Fruit fly (Drosophila melanogaster) whole organism, embryonic: ENCODE data around the gene nol.

Source experiments
- Ada2b ChIP-seq: fragments of 200-800 bp; sonication (Bioruptor generic); IDR thresholded peaks from 2 replicates; pipeline ENCODE4 v1.3.6; 2022; ENCODE audit warnings: missing biosample characterization, missing genetic modification characterization
- Atf6 ChIP-seq: fragments of 200-800 bp; sonication (Bioruptor generic); IDR thresholded peaks from 2 replicates; pipeline ENCODE4 v1.3.6; 2022; ENCODE audit warnings: missing biosample characterization, missing genetic modification characterization
- Blimp-1 ChIP-seq: fragments of 200-800 bp; sonication (Bioruptor generic); optimal IDR thresholded peaks from 3 replicates; lab custom pipeline; 2018; ENCODE audit warnings: missing biosample characterization, missing genetic modification characterization, mild to moderate bottlenecking, moderate library complexity, missing genetic modification reagents
- CG13123 ChIP-seq: fragments of 200-800 bp; sonication (Bioruptor generic); optimal IDR thresholded peaks from 2 replicates; lab custom pipeline; 2016; ENCODE audit warnings: missing biosample characterization, missing genetic modification characterization
- CG2120 ChIP-seq: fragments of 200-800 bp; sonication (Bioruptor generic); optimal IDR thresholded peaks from 3 replicates; lab custom pipeline; 2016; ENCODE audit warnings: missing biosample characterization, missing genetic modification characterization
- CG3838 ChIP-seq: fragments of 200-800 bp; sonication (Bioruptor generic); optimal IDR thresholded peaks from 3 replicates; lab custom pipeline; 2016; ENCODE audit warnings: missing biosample characterization, missing genetic modification characterization
- CG7786 ChIP-seq: fragments of 200-800 bp; sonication (Bioruptor generic); optimal IDR thresholded peaks from 2 replicates; lab custom pipeline; 2016; ENCODE audit warnings: missing biosample characterization, missing genetic modification characterization
- Dbx ChIP-seq: fragments of 200-800 bp; sonication (Bioruptor generic); IDR thresholded peaks from 3 replicates; pipeline ENCODE4 v1.3.6; 2022; ENCODE audit warnings: missing biosample characterization, missing genetic modification characterization
- Drgx ChIP-seq: fragments of 200-800 bp; sonication (Bioruptor generic); IDR thresholded peaks from 2 replicates; pipeline ENCODE4 v1.3.6; 2022; ENCODE audit warnings: missing biosample characterization, missing genetic modification characterization
- HLH3B ChIP-seq: fragments of 200-800 bp; sonication (Bioruptor generic); IDR thresholded peaks from 2 replicates; pipeline ENCODE4 v1.3.6; 2022; ENCODE audit warnings: missing biosample characterization, missing genetic modification characterization
- Hr3 ChIP-seq: fragments of 200-800 bp; sonication (Bioruptor generic); optimal IDR thresholded peaks from 3 replicates; lab custom pipeline; 2016; ENCODE audit warnings: missing biosample characterization, missing genetic modification characterization
- Hr39 ChIP-seq: fragments of >200 bp; optimal IDR thresholded peaks from 2 replicates; lab custom pipeline; 2017
- bsh ChIP-seq, 2 experiments: fragments of 200-800 bp; sonication (Bioruptor generic); optimal IDR thresholded peaks; 2 replicates each; lab custom pipeline; 2017 to 2018; ENCODE audit warnings: mild to moderate bottlenecking in 2 of 2, missing biosample characterization in 2 of 2, missing genetic modification characterization in 2 of 2, moderate library complexity in 1 of 2
- lmd ChIP-seq: fragments of 200-800 bp; sonication (Bioruptor generic); IDR thresholded peaks from 2 replicates; pipeline ENCODE4 v1.3.6; 2022; ENCODE audit warnings: missing biosample characterization, missing genetic modification characterization
- pfk ChIP-seq: fragments of 200-800 bp; sonication (Bioruptor generic); optimal IDR thresholded peaks from 2 replicates; lab custom pipeline; 2018; ENCODE audit warnings: missing biosample characterization, mild to moderate bottlenecking, missing genetic modification characterization, moderate library complexity
- pho ChIP-seq: fragments of 200-800 bp; sonication (Bioruptor generic); optimal IDR thresholded peaks from 2 replicates; lab custom pipeline; 2016; ENCODE audit warnings: missing biosample characterization, missing genetic modification characterization
- vvl ChIP-seq: fragments of 200-800 bp; sonication (Bioruptor generic); IDR thresholded peaks from 2 replicates; pipeline ENCODE4 v1.3.6; 2022; ENCODE audit warnings: missing biosample characterization, missing genetic modification characterization
- zfh1 ChIP-seq: fragments of 200-800 bp; sonication (Bioruptor generic); IDR thresholded peaks from 3 replicates; pipeline ENCODE4 v1.3.6; 2022; ENCODE audit warnings: missing biosample characterization, missing genetic modification characterization

The nol gene

DNA sequence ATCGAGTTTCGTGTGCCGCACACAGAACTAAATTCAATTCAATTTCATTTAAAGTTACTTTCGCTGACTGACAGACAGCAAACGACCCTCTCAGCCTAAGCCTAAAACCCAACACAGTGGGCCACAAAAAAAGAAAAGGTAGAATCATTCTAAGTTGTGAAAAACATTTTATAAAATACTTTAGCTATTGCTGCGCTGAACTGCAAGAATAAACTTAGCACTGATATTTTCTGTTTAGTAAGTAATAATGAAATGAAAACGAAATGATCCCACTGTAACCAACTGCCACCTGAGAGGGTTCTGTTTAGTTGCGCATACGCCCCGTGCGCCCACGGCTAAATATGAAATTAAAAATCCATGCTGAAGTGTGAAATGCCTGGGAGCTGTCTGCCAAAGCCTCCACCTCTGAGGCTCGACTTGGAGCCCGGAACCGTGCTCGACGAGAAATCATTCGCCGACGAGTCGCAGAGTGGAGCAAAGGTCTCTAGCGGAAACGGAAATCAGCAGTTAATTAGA, 42.5 kb downstream of the nol start, which contains the start of gene CG14142 (continued):
- TF ChIP-seq CG7786 (GFP tag; lab: Kevin White, UChicago) (no peak), Dbx (no peak), Drgx (GFP tag; lab: Robert Waterston, UW) (peak; percentile 17; the same call in 1 of the 2 replicates), bsh (GFP tag; optimal IDR thresholded peaks at IDR 0.05; lab: Kevin White, UChicago) (peak in 1 of 2 experiments; percentile 32), HLH3B (GFP tag; lab: Robert Waterston, UW) (0 out of 2 replicates have a peak, but pooled peaks have one; percentile 6), vvl (GFP tag; lab: Robert Waterston, UW) (0 out of 2 replicates have a peak, but pooled peaks have one; percentile 16), Hr3 (GFP tag; lab: Kevin White, UChicago) (no peak), Ada2b (0 out of 2 replicates have a peak, but pooled peaks have one; percentile 15), Hr39 (no peak), lmd (GFP tag; lab: Robert Waterston, UW) (peak; percentile 15; the same call in 1 of the 2 replicates), Atf6 (GFP tag; lab: Robert Waterston, UW) (no peak), CG3838 (GFP tag; lab: Kevin White, UChicago) (no peak), pho (GFP tag; lab: Kevin White, UChicago) (no peak), zfh1 (GFP tag; lab: Robert Waterston, UW) (peak; percentile 58; the same call in 1 of the 3 replicates), Blimp-1 (GFP tag; lab: Kevin White, UChicago) (peak; percentile 39), pfk (GFP tag; lab: Kevin White, UChicago) (no peak), CG13123 (GFP tag; lab: Kevin White, UChicago) (no peak), CG2120 (peak; percentile 21)
